Fruit fly (Drosophila melanogaster): Measurements from ENCODE around the gene CG33158.

The CG33158 gene

dm6 chr3L:16417024-16417423 is 2.4 kb upstream of the CG33158 start, which contains the start of gene GluRS-m:
Gene GluRS-m (minus strand): TSS chr3L:16417177.
- TF ChIP-seq lola (GFP tag; optimal IDR thresholded peaks at IDR 0.05) (no peak), dmrt93B (GFP tag; optimal IDR thresholded peaks at IDR 0.05) (no peak), Hnf4 (GFP tag; optimal IDR thresholded peaks at IDR 0.05) (no peak), foxo (GFP tag; optimal IDR thresholded peaks at IDR 0.05) (no peak), sv (GFP tag; optimal IDR thresholded peaks at IDR 0.05) (no peak), woc (GFP tag; optimal IDR thresholded peaks at IDR 0.05) (no peak), tai (GFP tag; optimal IDR thresholded peaks at IDR 0.05) (no peak), GATAd (GFP tag; optimal IDR thresholded peaks at IDR 0.05) (no peak), Sp1 (GFP tag; optimal IDR thresholded peaks at IDR 0.05) (no peak), Jra (GFP tag; optimal IDR thresholded peaks at IDR 0.05) (no peak), Dif (GFP tag; optimal IDR thresholded peaks at IDR 0.05; ENCODE audit: partially characterized antibody) (no peak), Mio (GFP tag; optimal IDR thresholded peaks at IDR 0.05) (no peak), HLH106 (tag; optimal IDR thresholded peaks at IDR 0.05) (no peak)

dm6 chr3L:16429451-16429850 is 10.1 kb downstream of the CG33158 start:
- no peak for TF ChIP-seq Dif (GFP tag; optimal IDR thresholded peaks at IDR 0.05; ENCODE audit: partially characterized antibody)
- no peak for TF ChIP-seq dmrt93B (GFP tag; optimal IDR thresholded peaks at IDR 0.05)
- TF ChIP-seq Abd-B (GFP tag; optimal IDR thresholded peaks at IDR 0.05), result no peak
- no peak for TF ChIP-seq sage (GFP tag; optimal IDR thresholded peaks at IDR 0.05)
- TF ChIP-seq HLH106 (tag; optimal IDR thresholded peaks at IDR 0.05), result no peak
- no peak for TF ChIP-seq dsf (GFP tag; optimal IDR thresholded peaks at IDR 0.05; ENCODE audit: borderline replicate concordance)
- no peak for TF ChIP-seq tai (GFP tag; optimal IDR thresholded peaks at IDR 0.05)
- TF ChIP-seq foxo (GFP tag; optimal IDR thresholded peaks at IDR 0.05), result no peak
- TF ChIP-seq jim (GFP tag; optimal IDR thresholded peaks at IDR 0.05), result no peak
- no peak for TF ChIP-seq GATAd (GFP tag; optimal IDR thresholded peaks at IDR 0.05)
- no peak for TF ChIP-seq h (GFP tag; optimal IDR thresholded peaks at IDR 0.05)

- TF ChIP-seq Vsx2 (GFP tag; optimal IDR thresholded peaks at IDR 0.05; ENCODE audit: partially characterized antibody) (no peak), woc (GFP tag; optimal IDR thresholded peaks at IDR 0.05) (no peak), brk (GFP tag; optimal IDR thresholded peaks at IDR 0.05) (no peak), Dfd (GFP tag; optimal IDR thresholded peaks at IDR 0.05) (no peak), OdsH (GFP tag; optimal IDR thresholded peaks at IDR 0.05) (no peak), CG32264 (GFP tag; optimal IDR thresholded peaks at IDR 0.05) (no peak), sv (GFP tag; optimal IDR thresholded peaks at IDR 0.05) (no peak), jim (GFP tag; optimal IDR thresholded peaks at IDR 0.05) (no peak), Jra (GFP tag; optimal IDR thresholded peaks at IDR 0.05) (no peak), Hr83 (GFP tag; optimal IDR thresholded peaks at IDR 0.05; ENCODE audit: poor library complexity, severe bottlenecking) (no peak)
These were observed 11.7 kb downstream of the CG33158 start for dm6 chr3L:16431056-16431455.

- TF ChIP-seq Hr83 (GFP tag; optimal IDR thresholded peaks at IDR 0.05; ENCODE audit: poor library complexity, severe bottlenecking) (no peak), GATAd (GFP tag; optimal IDR thresholded peaks at IDR 0.05) (no peak), sage (GFP tag; optimal IDR thresholded peaks at IDR 0.05) (no peak), CG32264 (GFP tag; optimal IDR thresholded peaks at IDR 0.05) (no peak), dmrt93B (GFP tag; optimal IDR thresholded peaks at IDR 0.05) (no peak), dsf (GFP tag; optimal IDR thresholded peaks at IDR 0.05; ENCODE audit: borderline replicate concordance) (no peak), Dfd (GFP tag; optimal IDR thresholded peaks at IDR 0.05) (no peak), sv (GFP tag; optimal IDR thresholded peaks at IDR 0.05) (no peak)
These were observed 14.2 kb downstream of the CG33158 start for dm6 chr3L:16433556-16433955.

- TF ChIP-seq ey (GFP tag; optimal IDR thresholded peaks at IDR 0.05) (no peak), Hr78 (GFP tag; optimal IDR thresholded peaks at IDR 0.05) (no peak), N (GFP tag; optimal IDR thresholded peaks at IDR 0.05) (no peak), brk (GFP tag; optimal IDR thresholded peaks at IDR 0.05) (no peak), HLH106 (tag; optimal IDR thresholded peaks at IDR 0.05) (no peak), woc (GFP tag; optimal IDR thresholded peaks at IDR 0.05) (no peak), tai (GFP tag; optimal IDR thresholded peaks at IDR 0.05) (no peak), psq (GFP tag; optimal IDR thresholded peaks at IDR 0.05) (no peak), usp (GFP tag; optimal IDR thresholded peaks at IDR 0.05) (no peak), rgr (GFP tag; optimal IDR thresholded peaks at IDR 0.05) (no peak), CrebA (GFP tag; optimal IDR thresholded peaks at IDR 0.05; ENCODE audit: borderline replicate concordance) (no peak), sv (GFP tag; optimal IDR thresholded peaks at IDR 0.05) (no peak), sage (GFP tag; optimal IDR thresholded peaks at IDR 0.05) (no peak), Myc (optimal IDR thresholded peaks at IDR 0.05) (no peak)
These were observed 17.9 kb downstream of the CG33158 start for dm6 chr3L:16437271-16437670.
